Worm (Caenorhabditis elegans) whole organism, young adult: ENCODE measurements around the gene F45E10.2.

Experiments used
- B0019.2 ChIP-seq: fragments of 200-800 bp; sonication (Bioruptor generic); conservative IDR thresholded peaks from 2 replicates; pipeline ENCODE4 v1.3.6; 2022; ENCODE audit warnings: missing genetic modification reagents, missing genetic modification characterization, missing compliant biosample characterization
- B0035.1 ChIP-seq: sonication (generic microtip); optimal IDR thresholded peaks from 2 replicates; lab custom pipeline; 2016; ENCODE audit warnings: missing genetic modification characterization, mild to moderate bottlenecking, missing compliant biosample characterization, missing genotype, missing genetic modification reagents
- C06A6.2 ChIP-seq: fragments of 200-800 bp; sonication (Bioruptor generic); conservative IDR thresholded peaks from 2 replicates; pipeline ENCODE4 v1.3.6; 2022; ENCODE audit warnings: missing genetic modification characterization, missing compliant biosample characterization
- C17E4.6 ChIP-seq: fragments of 200-800 bp; sonication (Bioruptor generic); IDR thresholded peaks from 2 replicates; pipeline ENCODE4 v1.3.6; 2022; ENCODE audit warnings: missing genetic modification reagents, missing genetic modification characterization, missing compliant biosample characterization
- F10E7.11 ChIP-seq: sonication (generic microtip); optimal IDR thresholded peaks from 2 replicates; lab custom pipeline; 2017; ENCODE audit warnings: mild to moderate bottlenecking, missing genetic modification characterization, moderate library complexity, missing compliant biosample characterization
- F22D6.2 ChIP-seq: sonication (generic microtip); optimal IDR thresholded peaks from 2 replicates; lab custom pipeline; 2016; ENCODE audit warnings: mild to moderate bottlenecking, missing genetic modification characterization, missing compliant biosample characterization
- F37B4.10 ChIP-seq: fragments of 200-800 bp; sonication (Bioruptor generic); IDR thresholded peaks from 2 replicates; pipeline ENCODE4 v1.3.6; 2022; ENCODE audit warnings: missing genetic modification characterization, missing compliant biosample characterization
- F57C9.4 ChIP-seq: sonication (generic microtip); optimal IDR thresholded peaks from 2 replicates; lab custom pipeline; 2017; ENCODE audit warnings: mild to moderate bottlenecking, missing genetic modification characterization, missing compliant biosample characterization
- Y53G8AR.9 ChIP-seq: fragments of 200-800 bp; sonication (Bioruptor generic); conservative IDR thresholded peaks from 2 replicates; pipeline ENCODE4 v1.3.6; 2022; ENCODE audit warnings: missing genetic modification reagents, missing genetic modification characterization, missing compliant biosample characterization
- Y56A3A.18 ChIP-seq: fragments of 200-800 bp; sonication (Bioruptor generic); IDR thresholded peaks from 2 replicates; pipeline ENCODE4 v1.3.6; 2022; ENCODE audit warnings: missing genetic modification reagents, missing genetic modification characterization, missing compliant biosample characterization
- ama-1 ChIP-seq, 3 experiments: fragments of 150-350 bp in 1 of 3; sonication (generic microtip) in 2 of 3; optimal IDR thresholded peaks; 2 replicates each; lab custom pipeline; 2014 to 2018; ENCODE audit warnings: missing biosample characterization in 2 of 3, missing genetic modification characterization in 2 of 3, missing genetic modification reagents in 2 of 3
- bed-2 ChIP-seq: fragments of 200-800 bp; sonication (Bioruptor generic); IDR thresholded peaks from 2 replicates; pipeline ENCODE4 v1.3.6; 2022; ENCODE audit warnings: missing genetic modification reagents, missing genetic modification characterization, missing compliant biosample characterization
- cebp-1 ChIP-seq, 2 experiments: fragments of 200-800 bp in 1 of 2; sonication (Bioruptor generic) in 1 of 2; sonication (generic microtip) in 1 of 2; IDR thresholded peaks in 1 of 2; optimal IDR thresholded peaks in 1 of 2; 2 replicates each; pipeline versions ENCODE4 v1.3.6 to Lab custom; 2017 to 2022; ENCODE audit warnings: missing compliant biosample characterization in 2 of 2, missing genetic modification characterization in 2 of 2, mild to moderate bottlenecking in 1 of 2, missing genetic modification reagents in 1 of 2, moderate library complexity in 1 of 2
- cebp-2 ChIP-seq: fragments of 200-800 bp; sonication (Bioruptor generic); IDR thresholded peaks from 2 replicates; pipeline ENCODE4 v1.3.6; 2022; ENCODE audit warnings: missing genetic modification characterization, missing compliant biosample characterization
- ceh-40 ChIP-seq: fragments of 200-800 bp; sonication (Bioruptor generic); IDR thresholded peaks from 2 replicates; pipeline ENCODE4 v1.3.6; 2022; ENCODE audit warnings: missing genetic modification characterization, missing compliant biosample characterization
- ceh-79 ChIP-seq: sonication (generic microtip); optimal IDR thresholded peaks from 2 replicates; lab custom pipeline; 2017; ENCODE audit warnings: mild to moderate bottlenecking, missing genetic modification characterization, missing compliant biosample characterization
- dpff-1 ChIP-seq: sonication (generic microtip); optimal IDR thresholded peaks from 2 replicates; lab custom pipeline; 2017; ENCODE audit warnings: mild to moderate bottlenecking, missing genetic modification characterization, missing compliant biosample characterization
- egl-18 ChIP-seq: fragments of 200-800 bp; sonication (Bioruptor generic); IDR thresholded peaks from 2 replicates; pipeline ENCODE4 v1.3.6; 2022; ENCODE audit warnings: missing genetic modification reagents, missing genetic modification characterization, missing compliant biosample characterization
- ekl-4 ChIP-seq: fragments of 200-800 bp; sonication (Bioruptor generic); IDR thresholded peaks from 2 replicates; pipeline ENCODE4 v1.3.6; 2022; ENCODE audit warnings: missing genetic modification reagents, missing genetic modification characterization, missing compliant biosample characterization
- fkh-3 ChIP-seq: sonication (generic microtip); optimal IDR thresholded peaks from 2 replicates; lab custom pipeline; 2016; ENCODE audit warnings: mild to moderate bottlenecking, missing genetic modification characterization, missing compliant biosample characterization
- hmg-1.2 ChIP-seq: fragments of 200-800 bp; sonication (Bioruptor generic); IDR thresholded peaks from 2 replicates; pipeline ENCODE4 v1.3.6; 2022; ENCODE audit warnings: missing genetic modification reagents, missing genetic modification characterization, missing compliant biosample characterization
- lin-26 ChIP-seq: fragments of 200-800 bp; sonication (Bioruptor generic); IDR thresholded peaks from 2 replicates; pipeline ENCODE4 v1.3.6; 2022; ENCODE audit warnings: missing genetic modification reagents, missing genetic modification characterization, missing compliant biosample characterization
- lin-35 ChIP-seq, 3 experiments: fragments of 150-350 bp in 2 of 3; sonication (generic microtip) in 1 of 3; optimal IDR thresholded peaks; 2 replicates each; lab custom pipeline; 2014 to 2018; ENCODE audit warnings: missing biosample characterization in 3 of 3, missing genetic modification characterization in 3 of 3, missing genetic modification reagents in 3 of 3
- lin-40 ChIP-seq: sonication (generic microtip); optimal IDR thresholded peaks from 2 replicates; lab custom pipeline; 2016; ENCODE audit warnings: missing genetic modification characterization, mild to moderate bottlenecking, missing compliant biosample characterization, missing genotype, missing genetic modification reagents
- lsl-1 ChIP-seq: fragments of 200-800 bp; sonication (Bioruptor generic); optimal IDR thresholded peaks from 2 replicates; lab custom pipeline; 2018; ENCODE audit warnings: mild to moderate bottlenecking, missing genetic modification characterization, moderate library complexity, missing compliant biosample characterization
- madf-10 ChIP-seq: sonication (generic microtip); optimal IDR thresholded peaks from 2 replicates; lab custom pipeline; 2016; ENCODE audit warnings: mild to moderate bottlenecking, missing genetic modification characterization, missing compliant biosample characterization
- madf-6 ChIP-seq: fragments of 200-800 bp; sonication (Bioruptor generic); IDR thresholded peaks from 2 replicates; pipeline ENCODE4 v1.3.6; 2022; ENCODE audit warnings: missing genetic modification reagents, missing genetic modification characterization, missing compliant biosample characterization
- mxl-1 ChIP-seq: sonication (generic microtip); optimal IDR thresholded peaks from 2 replicates; lab custom pipeline; 2016; ENCODE audit warnings: missing genetic modification characterization, missing compliant biosample characterization
- nfya-1 ChIP-seq: sonication (generic microtip); optimal IDR thresholded peaks from 2 replicates; lab custom pipeline; 2017; ENCODE audit warnings: antibody characterized with exemption, missing compliant biosample characterization, missing genetic modification characterization, borderline replicate concordance; ENCODE audit not compliant: insufficient read depth
- nfya-2 ChIP-seq: fragments of 200-800 bp; sonication (Bioruptor generic); IDR thresholded peaks from 2 replicates; pipeline ENCODE4 v1.3.6; 2022; ENCODE audit warnings: missing genetic modification reagents, missing genetic modification characterization, missing compliant biosample characterization
- nfyb-1 ChIP-seq: fragments of 200-800 bp; sonication (Bioruptor generic); IDR thresholded peaks from 2 replicates; pipeline ENCODE4 v1.3.6; 2022; ENCODE audit warnings: missing genetic modification reagents, missing genetic modification characterization, missing compliant biosample characterization
- rcor-1 ChIP-seq: fragments of 200-800 bp; sonication (Bioruptor generic); IDR thresholded peaks from 2 replicates; pipeline ENCODE4 v1.3.6; 2022; ENCODE audit warnings: missing genetic modification reagents, missing genetic modification characterization, missing compliant biosample characterization
- repo-1 ChIP-seq: sonication (generic microtip); optimal IDR thresholded peaks from 2 replicates; lab custom pipeline; 2017; ENCODE audit warnings: mild to moderate bottlenecking, missing genetic modification characterization, missing compliant biosample characterization
- rpc-1 ChIP-seq, 2 experiments: fragments of 150-350 bp in 1 of 2; sonication (generic microtip) in 1 of 2; optimal IDR thresholded peaks; 2 replicates each; lab custom pipeline; 2014 to 2018; ENCODE audit warnings: missing biosample characterization in 1 of 2, missing genetic modification characterization in 1 of 2, missing genetic modification reagents in 1 of 2, missing genotype in 1 of 2
- sdz-38 ChIP-seq: sonication (generic microtip); optimal IDR thresholded peaks from 2 replicates; lab custom pipeline; 2016; ENCODE audit warnings: missing genotype, missing genetic modification characterization, missing compliant biosample characterization
- sea-2 ChIP-seq: fragments of 200-800 bp; sonication (Bioruptor generic); IDR thresholded peaks from 2 replicates; pipeline ENCODE4 v1.3.6; 2022; ENCODE audit warnings: missing genetic modification characterization, missing compliant biosample characterization
- snpc-1.1 ChIP-seq: sonication (generic microtip); optimal IDR thresholded peaks from 2 replicates; lab custom pipeline; 2017; ENCODE audit warnings: missing genetic modification characterization, mild to moderate bottlenecking, missing compliant biosample characterization, antibody characterized with exemption, moderate library complexity, missing genotype, missing genetic modification reagents; ENCODE audit not compliant: insufficient read depth
- snpc-1.3 ChIP-seq: sonication (generic microtip); optimal IDR thresholded peaks from 2 replicates; lab custom pipeline; 2017; ENCODE audit warnings: missing genetic modification characterization, mild to moderate bottlenecking, missing compliant biosample characterization, antibody characterized with exemption, moderate library complexity, missing genotype, missing genetic modification reagents; ENCODE audit not compliant: insufficient read depth
- snpc-3.4 ChIP-seq: sonication (generic microtip); optimal IDR thresholded peaks from 2 replicates; lab custom pipeline; 2017; ENCODE audit warnings: missing genetic modification characterization, mild to moderate bottlenecking, missing compliant biosample characterization, antibody characterized with exemption, moderate library complexity, missing genotype, missing genetic modification reagents
- snpc-4 ChIP-seq, 5 experiments: fragments of 150-350 bp in 1 of 5; sonication (generic microtip) in 4 of 5; optimal IDR thresholded peaks; 2 replicates each; lab custom pipeline; 2014 to 2018; ENCODE audit warnings: missing genetic modification characterization in 5 of 5, missing biosample characterization in 3 of 5, antibody characterized with exemption in 2 of 5, mild to moderate bottlenecking in 2 of 5, missing compliant biosample characterization in 2 of 5, missing genotype in 2 of 5, moderate library complexity in 2 of 5, missing genetic modification reagents in 1 of 5
- tbp1 ChIP-seq: fragments of 200-800 bp; sonication (Bioruptor generic); optimal IDR thresholded peaks from 2 replicates; lab custom pipeline; 2018; ENCODE audit warnings: mild to moderate bottlenecking, missing genetic modification characterization, missing compliant biosample characterization
- tbx-9 ChIP-seq: sonication (generic microtip); optimal IDR thresholded peaks from 2 replicates; lab custom pipeline; 2016; ENCODE audit warnings: borderline replicate concordance, missing genetic modification characterization, inconsistent platforms, missing compliant biosample characterization
- tlf-1 ChIP-seq: fragments of 200-800 bp; sonication (Bioruptor generic); optimal IDR thresholded peaks from 2 replicates; lab custom pipeline; 2018; ENCODE audit warnings: mild to moderate bottlenecking, missing genetic modification characterization, missing compliant biosample characterization
- ztf-18 ChIP-seq: sonication (generic microtip); optimal IDR thresholded peaks from 2 replicates; lab custom pipeline; 2016; ENCODE audit warnings: missing genotype, mild to moderate bottlenecking, missing genetic modification characterization, missing compliant biosample characterization
- ztf-25 ChIP-seq: fragments of 200-800 bp; sonication (Bioruptor generic); IDR thresholded peaks from 2 replicates; pipeline ENCODE4 v1.3.6; 2022; ENCODE audit warnings: missing genetic modification reagents, missing genetic modification characterization, missing compliant biosample characterization
- ztf-28 ChIP-seq: fragments of 200-800 bp; sonication (Bioruptor generic); IDR thresholded peaks from 2 replicates; pipeline ENCODE4 v1.3.6; 2022; ENCODE audit warnings: missing genetic modification reagents, missing genetic modification characterization, missing compliant biosample characterization

Gene F45E10.2

ce11 chrII:11096233-11096632, 41.1 kb upstream of the F45E10.2 start, which contains the start of gene nbs-1 (continued):
- no peak for TF ChIP-seq F10E7.11 (tag; lab: Kevin White, UChicago)
- TF ChIP-seq nfyb-1 (GFP tag; lab: Robert Waterston, UW) = no peak
- TF ChIP-seq fkh-3 = peak; percentile 16
- TF ChIP-seq lin-35 (GFP tag; optimal IDR thresholded peaks at IDR 0.05; lab: Kevin White, UChicago) = no peak
- 0 out of 2 replicates have a peak, but pooled peaks have one; percentile 14 for TF ChIP-seq hmg-1.2 (GFP tag; lab: Robert Waterston, UW)
- no peak for TF ChIP-seq ama-1 (optimal IDR thresholded peaks at IDR 0.05; lab: Kevin White, UChicago)
- TF ChIP-seq ama-1 (GFP tag; optimal IDR thresholded peaks at IDR 0.05; lab: Kevin White, UChicago) = peak; percentile 7 to 60
- no peak for TF ChIP-seq C06A6.2 (GFP tag; lab: Robert Waterston, UW)
- no peak for TF ChIP-seq ceh-79 (tag; lab: Kevin White, UChicago)
- TF ChIP-seq nfya-1 = no peak
- no peak for TF ChIP-seq tbx-9 (tag; lab: Kevin White, UChicago)
- no peak for TF ChIP-seq snpc-4 (GFP tag; optimal IDR thresholded peaks at IDR 0.05; lab: Kevin White, UChicago)
- no peak for TF ChIP-seq snpc-4 (tag; optimal IDR thresholded peaks at IDR 0.05; lab: Kevin White, UChicago)
- 0 out of 2 replicates have a peak, but pooled peaks have one; percentile 9 for TF ChIP-seq Y56A3A.18
- TF ChIP-seq tlf-1 (GFP tag; lab: Kevin White, UChicago) = no peak
- TF ChIP-seq ceh-40 (GFP tag; lab: Robert Waterston, UW) = no peak
- TF ChIP-seq madf-6 = peak; percentile 59
- no peak for TF ChIP-seq ztf-28 (GFP tag; lab: Robert Waterston, UW)
- TF ChIP-seq sdz-38 = no peak
- TF ChIP-seq F57C9.4 (tag; lab: Kevin White, UChicago) = no peak
- TF ChIP-seq lsl-1 (GFP tag; lab: Kevin White, UChicago) = peak; percentile 39
- TF ChIP-seq egl-18 (GFP tag; lab: Robert Waterston, UW) = no peak
- no peak for TF ChIP-seq mxl-1
- TF ChIP-seq cebp-1 (GFP tag; IDR thresholded peaks at IDR 0.05; lab: Robert Waterston, UW) = no peak
- no peak for TF ChIP-seq cebp-1 (tag; optimal IDR thresholded peaks at IDR 0.05; lab: Kevin White, UChicago)
- no peak for TF ChIP-seq B0035.1 (tag; lab: Kevin White, UChicago)
- no peak for TF ChIP-seq ztf-25 (GFP tag; lab: Robert Waterston, UW)
- TF ChIP-seq snpc-3.4 = peak; percentile 27
- no peak for TF ChIP-seq F37B4.10 (GFP tag; lab: Robert Waterston, UW)
- peak; percentile 18 for TF ChIP-seq ztf-18
- peak; percentile 60 for TF ChIP-seq rcor-1 (GFP tag; lab: Robert Waterston, UW)
- peak; percentile 65; the same call in 1 of the 2 replicates for TF ChIP-seq Y53G8AR.9 (GFP tag; lab: Robert Waterston, UW)
- TF ChIP-seq snpc-1.1 (tag; lab: Kevin White, UChicago) = no peak
- no peak for TF ChIP-seq dpff-1
- TF ChIP-seq tbp1 (GFP tag; lab: Kevin White, UChicago) = no peak
- no peak for TF ChIP-seq cebp-2 (GFP tag; lab: Robert Waterston, UW)
- no peak for TF ChIP-seq bed-2 (GFP tag; lab: Robert Waterston, UW)
- no peak for TF ChIP-seq rpc-1 (optimal IDR thresholded peaks at IDR 0.05; lab: Kevin White, UChicago)
- TF ChIP-seq rpc-1 (tag; optimal IDR thresholded peaks at IDR 0.05; lab: Kevin White, UChicago) = no peak
- 0 out of 2 replicates have a peak, but pooled peaks have one; percentile 57 for TF ChIP-seq lin-26 (GFP tag; lab: Robert Waterston, UW)
- no peak for TF ChIP-seq B0019.2 (GFP tag; lab: Robert Waterston, UW)
- TF ChIP-seq repo-1 (tag; lab: Kevin White, UChicago) = no peak
- no peak for TF ChIP-seq madf-10 (tag; lab: Kevin White, UChicago)
- 0 out of 2 replicates have a peak, but pooled peaks have one; percentile 34 for TF ChIP-seq C17E4.6 (GFP tag; lab: Robert Waterston, UW)
- TF ChIP-seq F22D6.2 (tag; lab: Kevin White, UChicago) = no peak
- TF ChIP-seq nfya-2 = no peak
- no peak for TF ChIP-seq snpc-1.3 (tag; lab: Kevin White, UChicago)
- no peak for TF ChIP-seq lin-40 (tag; lab: Kevin White, UChicago)
- TF ChIP-seq sea-2 (GFP tag; lab: Robert Waterston, UW) = no peak
- TF ChIP-seq ekl-4 (GFP tag; lab: Robert Waterston, UW) = peak; percentile 75
